Worm (Caenorhabditis elegans): Measurements from ENCODE around the gene sre-55.

DNA sequence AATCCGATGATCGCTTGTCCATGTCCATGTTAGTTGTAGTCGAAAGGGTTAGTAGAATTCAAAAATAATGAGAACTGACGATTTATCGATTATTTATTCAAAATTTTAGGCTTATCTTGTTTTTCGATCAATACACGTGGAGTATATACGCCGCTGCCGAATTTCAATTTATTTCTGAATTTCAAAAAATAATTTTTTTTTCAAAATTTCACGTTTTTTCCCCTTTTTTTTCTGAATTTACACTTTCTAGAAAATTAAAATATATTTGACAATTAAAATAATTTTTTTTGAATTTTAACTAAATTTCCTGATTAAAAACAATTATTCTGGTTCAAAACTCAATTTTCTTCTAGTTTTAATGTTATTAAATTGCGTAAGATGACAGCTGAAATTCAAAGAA is 26.7 kb upstream of the sre-55 start, which contains the start of gene C50E10.1:
- TF ChIP-seq unc-62 (GFP tag; optimal IDR thresholded peaks at IDR 0.05 in 1 of 2) (no peak), unc-62 (tag; optimal IDR thresholded peaks at IDR 0.05) (no peak), nhr-237 (tag; optimal IDR thresholded peaks at IDR 0.05) (no peak), lin-15B (tag; optimal IDR thresholded peaks at IDR 0.05) (no peak), ZK546.5 (tag; optimal IDR thresholded peaks at IDR 0.05) (no peak), pha-4 (GFP tag; IDR thresholded peaks at IDR 0.05) (no peak), pha-4 (tag; optimal IDR thresholded peaks at IDR 0.05) (no peak), ztf-11 (tag; optimal IDR thresholded peaks at IDR 0.05) (no peak), nhr-111 (GFP tag; optimal IDR thresholded peaks at IDR 0.05) (no peak), egl-27 (tag; optimal IDR thresholded peaks at IDR 0.05) (no peak), dve-1 (tag; optimal IDR thresholded peaks at IDR 0.05; ENCODE audit: insufficient read depth) (no peak), lin-1 (GFP tag; IDR thresholded peaks at IDR 0.05) (no peak), unc-39 (tag; optimal IDR thresholded peaks at IDR 0.05) (no peak), madf-5 (GFP tag; IDR thresholded peaks at IDR 0.05) (no peak), nhr-76 (tag; optimal IDR thresholded peaks at IDR 0.05) (no peak)

Measured in whole organism, L4 larva.